Worm (Caenorhabditis elegans) whole organism, late embryonic: ENCODE results near the gene F35C11.7.

Source experiments
- ets-4 ChIP-seq: sonication (generic microtip); optimal IDR thresholded peaks from 2 replicates; lab custom pipeline; 2016; ENCODE audit warnings: missing genetic modification characterization, missing compliant biosample characterization
- fkh-10 ChIP-seq: fragments of 150-350 bp; optimal IDR thresholded peaks from 2 replicates; lab custom pipeline; 2014; ENCODE audit warnings: missing biosample characterization, missing genetic modification reagents, missing genetic modification characterization
- gmeb-2 ChIP-seq: sonication (generic microtip); optimal IDR thresholded peaks from 2 replicates; lab custom pipeline; 2016; ENCODE audit warnings: missing genetic modification characterization, inconsistent platforms, missing compliant biosample characterization
- lim-6 ChIP-seq: sonication (generic microtip); optimal IDR thresholded peaks from 2 replicates; lab custom pipeline; 2016; ENCODE audit warnings: missing genetic modification characterization, missing compliant biosample characterization
- nhr-11 ChIP-seq: fragments of 150-350 bp; optimal IDR thresholded peaks from 2 replicates; lab custom pipeline; 2014; ENCODE audit warnings: missing biosample characterization, missing genetic modification characterization
- tbx-7 ChIP-seq: sonication (generic microtip); optimal IDR thresholded peaks from 2 replicates; lab custom pipeline; 2016; ENCODE audit warnings: missing genotype, missing genetic modification characterization, missing compliant biosample characterization

DNA sequence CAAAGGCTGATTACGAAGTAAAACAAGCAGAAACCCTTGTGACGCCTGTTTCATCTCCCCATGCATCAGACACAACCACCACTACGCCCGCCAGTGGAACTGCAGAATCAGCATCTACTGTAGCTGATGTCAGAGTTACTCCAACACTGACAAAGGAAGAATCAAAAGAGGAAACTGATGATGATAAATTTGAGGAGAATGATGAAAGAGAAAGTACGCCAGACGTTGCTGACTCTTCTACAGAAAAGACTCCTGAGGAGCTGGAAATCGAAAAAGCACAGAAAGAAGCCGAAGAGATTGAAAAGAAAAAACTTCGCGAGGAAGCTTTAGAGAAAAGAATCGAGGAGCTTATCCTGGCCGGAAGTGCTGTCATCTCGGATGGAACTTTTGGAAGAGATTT, 37.8 kb upstream of the F35C11.7 start:
- TF ChIP-seq tbx-7 (tag; lab: Kevin White, UChicago) = no peak
- TF ChIP-seq gmeb-2 (tag; lab: Kevin White, UChicago) = no peak
- no peak for TF ChIP-seq fkh-10
- no peak for TF ChIP-seq nhr-11 (tag; lab: Kevin White, UChicago)
- no peak for TF ChIP-seq ets-4 (tag; lab: Kevin White, UChicago)
- TF ChIP-seq lim-6 (tag; lab: Kevin White, UChicago) = no peak
